Worm (Caenorhabditis elegans): Measurements from ENCODE around the gene his-7.
A peak's percentile ranks its signal among the peaks of the same experiment; 100 is the strongest.
"Not testable (repeated sequence)": the region's sequence is repeated elsewhere in the genome, so short reads cannot be mapped to it uniquely, and the experiment has no call there.

Gene his-7

DNA sequence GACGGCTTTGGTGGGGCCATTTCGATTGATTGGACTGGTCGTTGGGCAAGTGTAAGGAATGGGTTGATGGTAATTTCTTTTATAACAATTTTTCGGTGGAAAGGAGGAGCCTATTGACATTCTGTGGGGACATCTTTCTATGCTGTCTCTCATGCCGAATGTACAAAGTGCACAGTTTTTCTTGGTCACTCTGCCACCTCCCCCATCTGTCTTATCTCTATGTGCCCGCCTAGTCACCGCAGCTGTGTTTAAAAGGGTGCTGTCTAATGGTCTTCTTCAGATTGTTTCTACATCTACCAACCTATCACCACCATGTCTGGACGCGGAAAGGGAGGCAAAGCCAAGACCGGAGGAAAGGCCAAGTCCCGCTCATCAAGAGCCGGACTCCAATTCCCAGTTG is at the start of gene his-7, which contains the start of gene his-8:
Gene his-7 (plus strand): TSS at position 313 of the 400 bp plus-strand sequence.
Gene his-8 (minus strand): TSS at position 20 of the 400 bp plus-strand sequence.
- not testable (repeated sequence) for TF ChIP-seq dao-5, him-1, W03F9.2 (tag; optimal IDR thresholded peaks at IDR 0.05)

DNA sequence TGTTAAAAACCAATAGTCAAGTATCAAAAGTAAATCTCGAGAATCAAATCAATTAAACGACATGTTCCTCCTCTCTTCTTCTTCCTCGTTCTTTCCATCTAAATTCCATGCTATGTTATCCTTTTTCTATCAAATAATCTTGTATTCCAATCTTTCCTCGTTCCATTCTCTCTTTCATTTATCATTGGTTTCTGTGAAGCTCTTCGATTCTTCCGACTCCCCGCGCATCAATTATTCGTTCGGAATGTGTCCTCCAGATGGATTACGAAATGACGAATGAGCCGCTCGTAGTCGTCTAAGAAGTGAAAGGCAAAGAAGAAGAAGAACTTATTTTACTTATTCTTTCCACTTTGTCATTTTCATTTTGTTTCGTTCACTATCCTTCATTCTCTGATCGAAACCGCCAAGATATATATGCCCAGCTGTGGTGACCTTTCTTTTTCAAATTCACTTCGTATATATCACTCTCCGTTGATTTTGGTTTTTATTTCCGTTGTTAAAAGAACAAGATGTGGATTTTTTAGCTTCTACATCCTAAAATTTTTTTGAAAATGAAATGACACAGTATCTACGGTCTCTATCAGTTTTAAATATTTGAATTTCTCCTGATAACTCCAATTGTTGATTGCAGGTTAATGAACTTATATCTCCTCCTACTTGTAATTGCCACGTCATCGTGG is 38.8 kb upstream of the his-7 start, which contains the start of gene pxn-1:
Gene pxn-1 (plus strand): TSS at position 630 of the 680 bp plus-strand sequence.
- TF ChIP-seq W03F9.2 (tag; optimal IDR thresholded peaks at IDR 0.05) (no peak), him-1 (tag; optimal IDR thresholded peaks at IDR 0.05) (no peak), dao-5 (tag; optimal IDR thresholded peaks at IDR 0.05) (no peak)

DNA sequence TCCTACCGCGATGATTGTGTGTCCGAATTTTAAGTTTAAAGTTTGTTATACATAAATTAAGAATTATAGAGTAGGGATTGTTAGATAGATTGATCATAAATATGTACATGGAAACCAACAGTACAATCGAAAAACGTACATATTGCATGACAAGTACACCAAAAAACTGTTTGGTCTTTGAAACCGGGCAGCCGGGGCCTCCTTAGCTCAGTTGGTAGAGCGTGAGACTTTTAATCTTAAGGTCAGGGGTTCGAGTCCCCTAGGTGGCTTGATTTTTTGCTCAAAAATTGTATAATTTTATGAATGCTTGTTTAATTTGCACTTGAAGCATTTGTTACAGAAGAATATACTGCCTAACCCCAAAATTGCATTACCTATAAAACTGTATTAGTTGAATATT is 38.1 kb upstream of the his-7 start:
- TF ChIP-seq W03F9.2 (tag; optimal IDR thresholded peaks at IDR 0.05): no peak
- TF ChIP-seq dao-5 (tag; optimal IDR thresholded peaks at IDR 0.05): no peak
- no peak for TF ChIP-seq him-1 (tag; optimal IDR thresholded peaks at IDR 0.05)

DNA sequence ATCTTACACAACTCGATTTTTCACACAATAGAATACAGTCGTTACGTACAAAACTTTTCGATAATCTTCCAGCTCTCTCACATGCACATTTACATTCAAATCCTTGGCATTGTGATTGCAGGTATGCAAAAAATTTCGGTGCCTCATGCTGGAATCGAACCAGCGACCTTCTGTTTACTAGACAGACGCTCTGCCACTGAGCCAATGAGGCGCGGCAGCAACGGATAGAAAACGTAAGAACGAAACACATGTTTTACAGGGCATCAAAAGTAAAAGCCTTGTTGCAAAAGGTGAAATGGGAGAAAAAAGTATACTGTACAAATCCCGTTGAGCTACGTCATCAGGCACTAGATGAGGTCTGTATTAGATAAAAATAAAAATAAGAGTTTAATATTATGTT is 37.2 kb upstream of the his-7 start:
- TF ChIP-seq him-1 (tag; optimal IDR thresholded peaks at IDR 0.05) (no peak), W03F9.2 (tag; optimal IDR thresholded peaks at IDR 0.05) (no peak), dao-5 (tag; optimal IDR thresholded peaks at IDR 0.05) (no peak)

DNA sequence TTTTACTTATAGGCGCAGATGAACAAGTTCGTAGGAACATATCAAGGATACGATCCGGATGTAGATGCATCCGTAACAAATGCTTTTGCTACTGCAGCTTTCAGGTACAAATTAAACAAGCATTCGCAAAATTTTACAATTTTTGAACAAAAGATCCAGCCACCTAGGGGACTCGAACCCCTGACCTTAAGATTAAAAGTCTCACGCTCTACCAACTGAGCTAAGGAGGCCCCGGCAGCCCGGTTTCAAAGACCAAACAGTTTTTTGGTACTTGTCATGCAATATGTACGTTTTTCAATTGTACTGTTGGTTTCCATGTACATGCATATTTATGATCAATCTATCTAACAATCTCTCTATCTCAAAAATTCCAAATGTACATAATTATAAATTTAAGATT is 33.8 kb upstream of the his-7 start:
- TF ChIP-seq dao-5 (tag; optimal IDR thresholded peaks at IDR 0.05) (no peak), him-1 (tag; optimal IDR thresholded peaks at IDR 0.05) (no peak), W03F9.2 (tag; optimal IDR thresholded peaks at IDR 0.05) (no peak)

DNA sequence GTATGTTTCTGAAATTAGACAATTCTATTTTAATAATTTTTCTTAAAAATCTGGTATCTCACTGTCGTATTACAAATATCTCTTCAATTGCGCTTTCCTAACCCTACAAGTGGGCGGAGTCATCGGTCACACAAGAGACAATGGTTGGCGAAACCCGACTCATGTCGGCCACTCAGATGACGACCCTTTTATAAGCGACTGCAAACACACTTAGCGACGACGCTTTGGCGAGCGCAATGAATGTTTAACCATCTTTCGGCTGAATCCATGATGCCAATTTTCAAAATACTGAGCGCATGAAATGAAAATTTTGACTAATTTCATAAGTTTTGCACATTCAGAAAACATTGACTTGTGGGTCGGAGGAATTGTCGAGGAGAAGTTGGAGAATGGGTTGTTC is 32.8 kb upstream of the his-7 start:
- peak; percentile 96 for TF ChIP-seq dao-5 (tag; optimal IDR thresholded peaks at IDR 0.05)
- peak; percentile 84 for TF ChIP-seq W03F9.2 (tag; optimal IDR thresholded peaks at IDR 0.05)
- peak; percentile 97 for TF ChIP-seq him-1 (tag; optimal IDR thresholded peaks at IDR 0.05)

DNA sequence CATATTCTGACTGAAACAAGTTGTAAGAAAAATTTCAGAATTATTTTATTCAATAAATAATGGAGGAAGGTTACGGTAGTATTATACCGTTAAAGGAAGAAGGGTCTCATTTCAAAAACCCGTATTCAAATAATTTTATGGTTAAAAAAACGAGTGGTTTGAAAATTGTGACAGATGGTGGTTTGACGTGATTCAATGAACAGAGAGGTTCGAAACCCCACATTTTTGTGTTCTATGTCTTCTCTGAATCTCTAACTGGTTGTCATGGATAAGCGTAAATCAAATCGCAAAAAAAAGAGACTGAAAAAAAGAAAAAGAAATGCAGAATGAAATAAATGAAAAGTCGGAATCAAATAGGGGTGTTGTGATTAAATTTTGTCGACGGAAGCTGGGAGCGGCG is 25.9 kb upstream of the his-7 start, which contains the start of gene ZK994.6:
Gene ZK994.6 (minus strand): TSS at position 101 of the 400 bp plus-strand sequence.
- no peak for TF ChIP-seq W03F9.2 (tag; optimal IDR thresholded peaks at IDR 0.05)
- no peak for TF ChIP-seq dao-5 (tag; optimal IDR thresholded peaks at IDR 0.05)
- TF ChIP-seq him-1 (tag; optimal IDR thresholded peaks at IDR 0.05): no peak

DNA sequence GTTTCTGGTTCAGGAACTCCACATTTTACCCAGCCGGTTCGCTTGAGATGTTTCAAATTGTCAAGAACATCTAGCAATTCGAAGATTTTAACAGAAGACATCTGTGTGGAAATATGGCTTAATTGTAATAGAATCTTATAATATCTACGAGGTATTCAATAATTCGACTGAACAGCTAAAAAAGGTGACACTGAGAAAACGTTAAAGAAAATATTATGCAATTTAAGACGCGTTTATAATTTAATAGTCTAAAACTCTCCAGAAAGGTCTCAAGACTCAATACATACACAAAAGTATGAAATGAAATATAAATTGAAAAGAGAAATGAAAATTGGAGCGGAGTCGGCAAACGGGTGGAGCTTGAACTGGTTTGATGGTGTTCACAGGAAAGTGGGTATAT is 19.8 kb upstream of the his-7 start, which contains the start of gene F45F2.9:
Gene F45F2.9 (minus strand): TSS at position 101 of the 400 bp plus-strand sequence.
- TF ChIP-seq dao-5 (tag; optimal IDR thresholded peaks at IDR 0.05) (no peak), W03F9.2 (tag; optimal IDR thresholded peaks at IDR 0.05) (no peak), him-1 (tag; optimal IDR thresholded peaks at IDR 0.05) (no peak)

DNA sequence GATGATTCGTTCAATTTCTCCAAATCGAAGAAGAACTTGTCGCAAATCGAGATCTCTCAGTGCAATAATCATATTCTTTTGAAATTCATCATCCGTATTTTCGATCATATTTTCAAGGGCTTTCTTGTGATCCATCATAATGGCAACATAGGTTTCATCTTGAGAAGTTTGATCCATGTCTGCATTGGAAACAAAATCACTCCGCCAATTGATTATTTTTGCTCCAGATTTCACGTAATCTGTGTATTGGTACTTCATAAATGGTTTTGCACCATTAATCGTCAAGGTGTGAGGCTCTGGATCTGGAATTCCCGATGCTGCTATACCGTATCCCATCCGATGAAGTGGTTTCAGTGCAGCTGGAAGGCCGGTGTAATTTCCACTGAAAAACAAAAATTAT is 16.8 kb upstream of the his-7 start:
- TF ChIP-seq W03F9.2 (tag; optimal IDR thresholded peaks at IDR 0.05) (no peak), dao-5 (tag; optimal IDR thresholded peaks at IDR 0.05) (no peak), him-1 (tag; optimal IDR thresholded peaks at IDR 0.05) (no peak)

DNA sequence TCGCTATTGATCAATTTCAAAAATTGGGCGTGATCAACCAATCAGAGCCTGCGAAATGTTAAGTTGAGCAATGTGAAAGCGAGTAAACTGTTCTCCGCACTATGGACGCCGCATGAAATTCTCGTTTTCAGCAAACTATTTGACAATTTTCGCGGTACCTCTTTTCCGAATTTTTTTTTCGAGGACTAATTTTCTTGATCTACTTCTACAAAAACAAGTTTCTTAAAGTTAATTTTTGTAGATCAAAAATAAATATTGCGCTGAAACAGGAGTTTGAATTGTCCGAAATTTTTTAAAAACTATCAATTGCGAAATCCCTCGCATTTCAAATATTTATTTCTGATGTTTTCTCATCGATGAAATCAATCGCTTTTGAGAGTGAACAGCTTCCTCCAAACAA is 15.5 kb upstream of the his-7 start:
- no peak for TF ChIP-seq W03F9.2 (tag; optimal IDR thresholded peaks at IDR 0.05)
- TF ChIP-seq him-1 (tag; optimal IDR thresholded peaks at IDR 0.05): no peak
- TF ChIP-seq dao-5 (tag; optimal IDR thresholded peaks at IDR 0.05): no peak

DNA sequence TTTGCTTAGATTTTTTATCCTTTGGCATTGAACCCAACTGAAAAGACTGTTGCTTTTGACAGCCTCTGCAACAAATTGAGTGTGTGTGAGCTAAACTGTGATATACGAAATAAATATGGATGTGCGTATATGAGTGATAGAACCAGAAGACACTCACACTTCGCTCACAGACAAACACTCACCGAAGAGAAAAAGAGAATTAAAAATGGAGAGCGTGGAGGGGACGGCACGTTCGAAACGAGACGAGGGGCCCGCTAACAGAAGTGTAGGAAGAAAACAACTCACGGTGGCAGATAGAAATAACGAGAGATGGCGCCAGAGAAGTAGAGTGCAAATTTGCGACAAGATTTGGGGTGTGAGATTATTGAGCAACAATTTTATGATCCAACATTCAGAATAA is 14.9 kb upstream of the his-7 start:
- TF ChIP-seq him-1 (tag; optimal IDR thresholded peaks at IDR 0.05): no peak

DNA sequence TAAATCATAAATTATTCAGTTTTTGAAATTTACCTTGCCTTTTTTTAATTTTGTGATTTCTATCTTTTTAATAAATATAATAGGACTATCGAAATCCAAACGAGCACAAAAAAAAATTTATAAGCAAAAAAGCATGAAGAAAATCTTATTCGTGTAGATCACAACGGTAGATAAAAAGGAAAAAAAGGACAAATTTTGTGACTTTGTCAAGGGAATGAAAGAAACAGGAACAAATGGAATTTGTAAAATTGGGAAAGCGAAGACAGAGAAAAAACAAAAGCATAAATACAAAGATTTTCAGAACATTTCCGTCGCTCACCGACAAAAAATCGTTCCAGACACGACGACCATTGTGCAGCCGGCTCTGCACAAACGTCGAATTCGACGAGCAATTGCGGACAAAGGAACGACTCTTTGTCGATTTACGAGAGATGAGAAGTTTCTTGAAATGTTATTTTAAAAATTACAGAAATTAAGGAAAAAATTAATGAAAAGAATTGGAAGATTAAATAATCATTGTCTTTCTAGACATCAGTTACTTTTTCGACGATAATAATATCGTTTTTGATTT is 14.3 kb upstream of the his-7 start, which contains the start of gene F45F2.10:
Gene F45F2.10 (minus strand): TSS at position 51 of the 571 bp plus-strand sequence.
- TF ChIP-seq W03F9.2 (tag; optimal IDR thresholded peaks at IDR 0.05): no peak
- no peak for TF ChIP-seq dao-5 (tag; optimal IDR thresholded peaks at IDR 0.05)
- TF ChIP-seq him-1 (tag; optimal IDR thresholded peaks at IDR 0.05): no peak

DNA sequence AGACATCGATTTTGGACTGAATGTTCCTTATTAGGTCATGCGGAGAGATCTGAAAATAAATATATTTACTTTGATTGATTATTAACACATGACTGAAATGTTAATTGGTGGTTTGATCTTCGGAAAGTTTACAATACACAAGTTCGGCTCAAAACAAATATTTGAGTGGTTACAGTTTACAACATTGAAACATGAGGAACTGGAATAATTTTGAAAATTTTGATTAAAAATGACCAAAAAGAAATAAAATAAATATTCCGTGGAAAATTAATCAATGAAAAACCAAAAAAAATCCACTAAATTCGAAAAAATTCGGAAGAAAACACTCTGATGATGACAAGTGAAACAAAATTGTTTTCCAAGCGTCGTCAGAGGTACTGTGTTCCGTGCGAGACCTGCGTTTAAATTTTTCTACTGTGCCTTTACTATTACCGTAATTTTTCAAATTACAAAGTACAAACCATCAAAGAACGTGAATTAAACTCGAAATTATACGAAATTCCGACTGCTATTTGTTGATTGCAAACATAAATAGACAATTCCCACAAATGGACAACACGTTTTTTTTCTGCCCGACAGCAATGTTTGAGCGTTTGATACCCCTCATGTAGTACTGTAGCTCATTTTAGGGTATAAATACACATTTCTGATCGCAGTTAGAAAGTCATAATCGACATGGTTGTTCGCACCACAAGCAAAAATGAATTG is 12.2 kb upstream of the his-7 start, which contains the start of the genes F45F2.11 and otpl-7:
Gene F45F2.11 (minus strand): TSS at position 51 of the 708 bp plus-strand sequence.
Gene otpl-7 (plus strand): TSS at position 658 of the 708 bp plus-strand sequence.
- TF ChIP-seq W03F9.2 (tag; optimal IDR thresholded peaks at IDR 0.05) (no peak), dao-5 (tag; optimal IDR thresholded peaks at IDR 0.05) (no peak), him-1 (tag; optimal IDR thresholded peaks at IDR 0.05) (no peak)

DNA sequence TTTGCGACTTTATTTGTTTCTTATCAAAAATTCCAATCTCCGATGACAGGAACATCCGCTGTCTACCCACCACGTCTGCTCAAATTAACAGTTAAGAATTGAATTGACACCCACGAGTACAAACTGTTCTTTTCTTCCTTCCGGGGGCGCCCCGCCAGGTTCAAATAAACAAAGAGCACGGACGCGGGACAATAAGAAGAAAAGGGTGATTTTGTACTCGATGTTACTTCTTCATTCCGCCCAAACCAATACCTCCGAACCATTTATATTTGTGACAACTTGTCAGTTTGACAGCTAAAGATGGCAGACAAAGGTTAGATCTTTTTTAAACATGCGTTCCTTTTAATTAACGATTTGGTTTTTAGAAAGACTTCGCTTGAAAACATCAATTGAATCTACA is 7.4 kb upstream of the his-7 start, which contains the start of gene otpl-6:
Gene otpl-6 (plus strand): TSS at position 301 of the 400 bp plus-strand sequence.
- TF ChIP-seq him-1 (tag; optimal IDR thresholded peaks at IDR 0.05): no peak
- no peak for TF ChIP-seq dao-5 (tag; optimal IDR thresholded peaks at IDR 0.05)
- no peak for TF ChIP-seq W03F9.2 (tag; optimal IDR thresholded peaks at IDR 0.05)
